Worm (Caenorhabditis elegans) whole organism, young adult: ENCODE measurements around the gene H20E11.2.

ENCODE experiments used
- B0035.1 ChIP-seq: sonication (generic microtip); optimal IDR thresholded peaks from 2 replicates; lab custom pipeline; 2016; ENCODE audit warnings: missing genetic modification characterization, mild to moderate bottlenecking, missing compliant biosample characterization, missing genotype, missing genetic modification reagents
- F22D6.2 ChIP-seq: sonication (generic microtip); optimal IDR thresholded peaks from 2 replicates; lab custom pipeline; 2016; ENCODE audit warnings: mild to moderate bottlenecking, missing genetic modification characterization, missing compliant biosample characterization
- F33H1.4 ChIP-seq: fragments of 200-800 bp; sonication (Bioruptor generic); IDR thresholded peaks from 2 replicates; pipeline ENCODE4 v1.3.6; 2022; ENCODE audit warnings: missing genetic modification reagents, missing genetic modification characterization, missing compliant biosample characterization
- F52B5.7 ChIP-seq: sonication (generic microtip); optimal IDR thresholded peaks from 2 replicates; lab custom pipeline; 2016; ENCODE audit warnings: mild to moderate bottlenecking, missing genetic modification characterization, missing compliant biosample characterization
- K11D2.4 ChIP-seq: fragments of 200-800 bp; sonication (Bioruptor generic); IDR thresholded peaks from 2 replicates; pipeline ENCODE4 v1.3.6; 2022; ENCODE audit warnings: missing genetic modification reagents, missing genetic modification characterization, missing compliant biosample characterization
- T07F8.4 ChIP-seq: sonication (generic microtip); optimal IDR thresholded peaks from 2 replicates; lab custom pipeline; 2016; ENCODE audit warnings: mild to moderate bottlenecking, missing genetic modification characterization, moderate library complexity, missing compliant biosample characterization
- Y53G8AR.9 ChIP-seq: fragments of 200-800 bp; sonication (Bioruptor generic); conservative IDR thresholded peaks from 2 replicates; pipeline ENCODE4 v1.3.6; 2022; ENCODE audit warnings: missing genetic modification reagents, missing genetic modification characterization, missing compliant biosample characterization
- Y56A3A.18 ChIP-seq: fragments of 200-800 bp; sonication (Bioruptor generic); IDR thresholded peaks from 2 replicates; pipeline ENCODE4 v1.3.6; 2022; ENCODE audit warnings: missing genetic modification reagents, missing genetic modification characterization, missing compliant biosample characterization
- Y95B8A.8 ChIP-seq: fragments of 200-800 bp; sonication (Bioruptor generic); IDR thresholded peaks from 2 replicates; pipeline ENCODE4 v1.3.6; 2022; ENCODE audit warnings: missing genetic modification reagents, missing genetic modification characterization, missing compliant biosample characterization
- ZK185.1 ChIP-seq: sonication (generic microtip); optimal IDR thresholded peaks from 2 replicates; lab custom pipeline; 2016; ENCODE audit warnings: mild to moderate bottlenecking, missing genetic modification characterization, missing compliant biosample characterization; ENCODE audit not compliant: poor library complexity, severe bottlenecking
- attf-5 ChIP-seq: fragments of 200-800 bp; sonication (Bioruptor generic); optimal IDR thresholded peaks from 2 replicates; lab custom pipeline; 2018; ENCODE audit warnings: mild to moderate bottlenecking, missing genetic modification characterization, missing compliant biosample characterization
- attf-6 ChIP-seq: fragments of 200-800 bp; sonication (Bioruptor generic); IDR thresholded peaks from 2 replicates; pipeline ENCODE4 v1.3.6; 2022; ENCODE audit warnings: missing genetic modification reagents, missing genetic modification characterization, missing compliant biosample characterization
- cebp-1 ChIP-seq, 2 experiments: fragments of 200-800 bp in 1 of 2; sonication (Bioruptor generic) in 1 of 2; sonication (generic microtip) in 1 of 2; IDR thresholded peaks in 1 of 2; optimal IDR thresholded peaks in 1 of 2; 2 replicates each; pipeline versions ENCODE4 v1.3.6 to Lab custom; 2017 to 2022; ENCODE audit warnings: missing compliant biosample characterization in 2 of 2, missing genetic modification characterization in 2 of 2, mild to moderate bottlenecking in 1 of 2, missing genetic modification reagents in 1 of 2, moderate library complexity in 1 of 2
- ceh-100 ChIP-seq: fragments of 200-800 bp; sonication (Bioruptor generic); IDR thresholded peaks from 2 replicates; pipeline ENCODE4 v1.3.6; 2022; ENCODE audit warnings: missing genetic modification reagents, missing genetic modification characterization, missing compliant biosample characterization
- ceh-27 ChIP-seq: fragments of 200-800 bp; sonication (Bioruptor generic); optimal IDR thresholded peaks from 2 replicates; lab custom pipeline; 2018; ENCODE audit warnings: mild to moderate bottlenecking, missing genetic modification characterization, moderate library complexity, missing compliant biosample characterization
- ceh-40 ChIP-seq: fragments of 200-800 bp; sonication (Bioruptor generic); IDR thresholded peaks from 2 replicates; pipeline ENCODE4 v1.3.6; 2022; ENCODE audit warnings: missing genetic modification characterization, missing compliant biosample characterization
- ceh-79 ChIP-seq: sonication (generic microtip); optimal IDR thresholded peaks from 2 replicates; lab custom pipeline; 2017; ENCODE audit warnings: mild to moderate bottlenecking, missing genetic modification characterization, missing compliant biosample characterization
- chd-7 ChIP-seq: sonication (generic microtip); optimal IDR thresholded peaks from 2 replicates; lab custom pipeline; 2016; ENCODE audit warnings: mild to moderate bottlenecking, missing genetic modification characterization, moderate library complexity, missing compliant biosample characterization
- dox-1 ChIP-seq: fragments of 200-800 bp; sonication (Bioruptor generic); IDR thresholded peaks from 2 replicates; pipeline ENCODE4 v1.3.6; 2022; ENCODE audit warnings: missing genetic modification reagents, missing genetic modification characterization, missing compliant biosample characterization
- dpff-1 ChIP-seq: sonication (generic microtip); optimal IDR thresholded peaks from 2 replicates; lab custom pipeline; 2017; ENCODE audit warnings: mild to moderate bottlenecking, missing genetic modification characterization, missing compliant biosample characterization
- dpl-1 ChIP-seq: fragments of 150-350 bp; optimal IDR thresholded peaks from 2 replicates; lab custom pipeline; 2014; ENCODE audit warnings: missing biosample characterization, missing genetic modification reagents, missing genetic modification characterization
- efl-1 ChIP-seq: fragments of 150-350 bp; optimal IDR thresholded peaks from 2 replicates; lab custom pipeline; 2014; ENCODE audit warnings: missing biosample characterization, missing genetic modification reagents, missing genetic modification characterization
- egl-18 ChIP-seq: fragments of 200-800 bp; sonication (Bioruptor generic); IDR thresholded peaks from 2 replicates; pipeline ENCODE4 v1.3.6; 2022; ENCODE audit warnings: missing genetic modification reagents, missing genetic modification characterization, missing compliant biosample characterization
- ekl-4 ChIP-seq: fragments of 200-800 bp; sonication (Bioruptor generic); IDR thresholded peaks from 2 replicates; pipeline ENCODE4 v1.3.6; 2022; ENCODE audit warnings: missing genetic modification reagents, missing genetic modification characterization, missing compliant biosample characterization
- gei-17 ChIP-seq: fragments of 200-800 bp; sonication (Bioruptor generic); optimal IDR thresholded peaks from 2 replicates; lab custom pipeline; 2018; ENCODE audit warnings: mild to moderate bottlenecking, missing genetic modification characterization, missing compliant biosample characterization
- him-1 ChIP-seq: sonication (generic microtip); optimal IDR thresholded peaks from 2 replicates; lab custom pipeline; 2016; ENCODE audit warnings: missing genotype, missing genetic modification reagents, missing genetic modification characterization, missing compliant biosample characterization
- hlh-12 ChIP-seq: sonication (generic microtip); optimal IDR thresholded peaks from 2 replicates; lab custom pipeline; 2016; ENCODE audit warnings: missing genetic modification characterization, missing compliant biosample characterization
- lag-1 ChIP-seq: fragments of 200-800 bp; sonication (Bioruptor generic); IDR thresholded peaks from 2 replicates; pipeline ENCODE4 v1.3.6; 2022; ENCODE audit warnings: missing genetic modification reagents, missing genetic modification characterization, missing compliant biosample characterization
- lin-54 ChIP-seq: fragments of 200-800 bp; sonication (Bioruptor generic); optimal IDR thresholded peaks from 2 replicates; lab custom pipeline; 2018; ENCODE audit warnings: mild to moderate bottlenecking, missing genetic modification characterization, missing compliant biosample characterization
- lir-1 ChIP-seq: fragments of 200-800 bp; sonication (Bioruptor generic); conservative IDR thresholded peaks from 2 replicates; pipeline ENCODE4 v1.3.6; 2022; ENCODE audit warnings: missing genetic modification reagents, missing genetic modification characterization, missing compliant biosample characterization
- madf-6 ChIP-seq: fragments of 200-800 bp; sonication (Bioruptor generic); IDR thresholded peaks from 2 replicates; pipeline ENCODE4 v1.3.6; 2022; ENCODE audit warnings: missing genetic modification reagents, missing genetic modification characterization, missing compliant biosample characterization
- mcd-1 ChIP-seq: fragments of 200-800 bp; sonication (Bioruptor generic); IDR thresholded peaks from 2 replicates; pipeline ENCODE4 v1.3.6; 2022; ENCODE audit warnings: missing genetic modification reagents, missing genetic modification characterization, missing compliant biosample characterization
- nfya-2 ChIP-seq: fragments of 200-800 bp; sonication (Bioruptor generic); IDR thresholded peaks from 2 replicates; pipeline ENCODE4 v1.3.6; 2022; ENCODE audit warnings: missing genetic modification reagents, missing genetic modification characterization, missing compliant biosample characterization
- nfyb-1 ChIP-seq: fragments of 200-800 bp; sonication (Bioruptor generic); IDR thresholded peaks from 2 replicates; pipeline ENCODE4 v1.3.6; 2022; ENCODE audit warnings: missing genetic modification reagents, missing genetic modification characterization, missing compliant biosample characterization
- nhr-27 ChIP-seq: fragments of 200-800 bp; sonication (Bioruptor generic); optimal IDR thresholded peaks from 2 replicates; lab custom pipeline; 2018; ENCODE audit warnings: mild to moderate bottlenecking, missing genetic modification characterization, moderate library complexity, missing compliant biosample characterization
- rpc-1 ChIP-seq, 2 experiments: fragments of 150-350 bp in 1 of 2; sonication (generic microtip) in 1 of 2; optimal IDR thresholded peaks; 2 replicates each; lab custom pipeline; 2014 to 2018; ENCODE audit warnings: missing biosample characterization in 1 of 2, missing genetic modification characterization in 1 of 2, missing genetic modification reagents in 1 of 2, missing genotype in 1 of 2
- sea-2 ChIP-seq: fragments of 200-800 bp; sonication (Bioruptor generic); IDR thresholded peaks from 2 replicates; pipeline ENCODE4 v1.3.6; 2022; ENCODE audit warnings: missing genetic modification characterization, missing compliant biosample characterization
- snpc-1.3 ChIP-seq: sonication (generic microtip); optimal IDR thresholded peaks from 2 replicates; lab custom pipeline; 2017; ENCODE audit warnings: missing genetic modification characterization, mild to moderate bottlenecking, missing compliant biosample characterization, antibody characterized with exemption, moderate library complexity, missing genotype, missing genetic modification reagents; ENCODE audit not compliant: insufficient read depth
- tbp1 ChIP-seq: fragments of 200-800 bp; sonication (Bioruptor generic); optimal IDR thresholded peaks from 2 replicates; lab custom pipeline; 2018; ENCODE audit warnings: mild to moderate bottlenecking, missing genetic modification characterization, missing compliant biosample characterization
- xnd-1 ChIP-seq: sonication (generic microtip); optimal IDR thresholded peaks from 2 replicates; lab custom pipeline; 2016; ENCODE audit warnings: missing genotype, missing genetic modification reagents, missing genetic modification characterization, missing compliant biosample characterization
- zfh-2 ChIP-seq: fragments of 200-800 bp; sonication (Bioruptor generic); conservative IDR thresholded peaks from 2 replicates; pipeline ENCODE4 v1.3.6; 2022; ENCODE audit warnings: missing genetic modification reagents, missing genetic modification characterization, missing compliant biosample characterization
- zim-3 ChIP-seq: sonication (generic microtip); optimal IDR thresholded peaks from 2 replicates; lab custom pipeline; 2017; ENCODE audit warnings: mild to moderate bottlenecking, missing genetic modification characterization, moderate library complexity, missing compliant biosample characterization
- ztf-22 ChIP-seq: fragments of 200-800 bp; sonication (Bioruptor generic); optimal IDR thresholded peaks from 2 replicates; lab custom pipeline; 2018; ENCODE audit warnings: mild to moderate bottlenecking, missing genetic modification characterization, moderate library complexity, missing compliant biosample characterization
- ztf-26 ChIP-seq: sonication (generic microtip); optimal IDR thresholded peaks from 2 replicates; lab custom pipeline; 2017; ENCODE audit warnings: missing genetic modification characterization, missing compliant biosample characterization
- ztf-28 ChIP-seq: fragments of 200-800 bp; sonication (Bioruptor generic); IDR thresholded peaks from 2 replicates; pipeline ENCODE4 v1.3.6; 2022; ENCODE audit warnings: missing genetic modification reagents, missing genetic modification characterization, missing compliant biosample characterization
- ztf-3 ChIP-seq: fragments of 200-800 bp; sonication (Bioruptor generic); optimal IDR thresholded peaks from 2 replicates; lab custom pipeline; 2018; ENCODE audit warnings: mild to moderate bottlenecking, missing genetic modification characterization, missing compliant biosample characterization

Gene H20E11.2

ce11 chrIV:6792380-6793309, 34.9 kb upstream of the H20E11.2 start (continued):
- no peak for TF ChIP-seq zim-3 (tag; lab: Kevin White, UChicago)
- TF ChIP-seq nhr-27, result no peak
- TF ChIP-seq ztf-3 (GFP tag; lab: Kevin White, UChicago), result no peak
- TF ChIP-seq nfyb-1 (GFP tag; lab: Robert Waterston, UW), result peak; percentile 58
- TF ChIP-seq zfh-2 (GFP tag; lab: Robert Waterston, UW), result peak; percentile 85; the same call in 1 of the 2 replicates
- TF ChIP-seq ztf-26, result peak; percentile 34
- no peak for TF ChIP-seq attf-6 (GFP tag; lab: Robert Waterston, UW)
- peak; percentile 60 for TF ChIP-seq chd-7 (tag; lab: Kevin White, UChicago)
- TF ChIP-seq F22D6.2, result no peak
- no peak for TF ChIP-seq attf-5 (GFP tag; lab: Kevin White, UChicago)
- no peak for TF ChIP-seq him-1
- no peak; the same call in none of the 2 replicates for TF ChIP-seq ekl-4 (GFP tag; lab: Robert Waterston, UW)
- no peak for TF ChIP-seq sea-2
- no peak for TF ChIP-seq ztf-28
- TF ChIP-seq dpl-1 (GFP tag; lab: Kevin White, UChicago), result no peak
- no peak for TF ChIP-seq gei-17
- no peak; the same call in 1 of the 2 replicates for TF ChIP-seq F33H1.4 (GFP tag; lab: Robert Waterston, UW)
- no peak for TF ChIP-seq ceh-100 (GFP tag; lab: Robert Waterston, UW)
- peak; percentile 62 for TF ChIP-seq Y53G8AR.9 (GFP tag; lab: Robert Waterston, UW)
- TF ChIP-seq cebp-1 (GFP tag; IDR thresholded peaks at IDR 0.05; lab: Robert Waterston, UW), result no peak
- TF ChIP-seq cebp-1 (tag; optimal IDR thresholded peaks at IDR 0.05; lab: Kevin White, UChicago), result peak; percentile 5
- TF ChIP-seq ceh-79, result peak; percentile 50
- TF ChIP-seq tbp1 (GFP tag; lab: Kevin White, UChicago), result peak; percentile 63
- TF ChIP-seq Y56A3A.18 (GFP tag; lab: Robert Waterston, UW), result 0 out of 2 replicates have a peak, but pooled peaks have one; percentile 46
- TF ChIP-seq B0035.1 (tag; lab: Kevin White, UChicago), result peak; percentile 44
- peak; percentile 50 for TF ChIP-seq ZK185.1
- TF ChIP-seq hlh-12 (tag; lab: Kevin White, UChicago), result no peak
- TF ChIP-seq ceh-40 (GFP tag; lab: Robert Waterston, UW), result no peak
- no peak for TF ChIP-seq nfya-2 (GFP tag; lab: Robert Waterston, UW)
- no peak for TF ChIP-seq lin-54 (GFP tag; lab: Kevin White, UChicago)
- 0 out of 2 replicates have a peak, but pooled peaks have one; percentile 30 for TF ChIP-seq dox-1 (GFP tag; lab: Robert Waterston, UW)
- no peak for TF ChIP-seq ceh-27 (GFP tag; lab: Kevin White, UChicago)
- no peak for TF ChIP-seq xnd-1
- TF ChIP-seq madf-6 (GFP tag; lab: Robert Waterston, UW), result peak; percentile 45
- no peak for TF ChIP-seq T07F8.4
- 0 out of 2 replicates have a peak, but pooled peaks have one; percentile 28 for TF ChIP-seq Y95B8A.8 (GFP tag; lab: Robert Waterston, UW)
- no peak for TF ChIP-seq lag-1 (GFP tag; lab: Robert Waterston, UW)
- peak; percentile 7 for TF ChIP-seq ztf-22
- no peak for TF ChIP-seq K11D2.4 (GFP tag; lab: Robert Waterston, UW)
- no peak for TF ChIP-seq efl-1 (GFP tag; lab: Kevin White, UChicago)
- no peak for TF ChIP-seq F52B5.7 (tag; lab: Kevin White, UChicago)
- no peak for TF ChIP-seq snpc-1.3 (tag; lab: Kevin White, UChicago)
- TF ChIP-seq rpc-1 (optimal IDR thresholded peaks at IDR 0.05; lab: Kevin White, UChicago), result no peak
- TF ChIP-seq rpc-1 (tag; optimal IDR thresholded peaks at IDR 0.05; lab: Kevin White, UChicago), result no peak
- TF ChIP-seq lir-1 (GFP tag; lab: Robert Waterston, UW), result no peak
- no peak for TF ChIP-seq egl-18 (GFP tag; lab: Robert Waterston, UW)
- peak; percentile 24; the same call in 1 of the 2 replicates for TF ChIP-seq mcd-1 (GFP tag; lab: Robert Waterston, UW)
- TF ChIP-seq dpff-1 (tag; lab: Kevin White, UChicago), result no peak
